Worm (Caenorhabditis elegans) whole organism, midembryonic: ENCODE data around the gene C05B5.17.

ENCODE experiments used
- T22C8.4 ChIP-seq: fragments of 200-800 bp; sonication (Bioruptor generic); IDR thresholded peaks from 2 replicates; pipeline ENCODE4 v1.3.6; 2022; ENCODE audit warnings: missing genetic modification characterization, missing compliant biosample characterization
- cog-1 ChIP-seq: sonication (generic microtip); optimal IDR thresholded peaks from 2 replicates; lab custom pipeline; 2016; ENCODE audit warnings: missing genetic modification characterization, missing compliant biosample characterization
- flt-1 ChIP-seq: fragments of 200-800 bp; sonication (Bioruptor generic); IDR thresholded peaks from 2 replicates; pipeline ENCODE4 v1.3.6; 2022; ENCODE audit warnings: missing genetic modification characterization, missing compliant biosample characterization
- klf-2 ChIP-seq: fragments of 200-800 bp; sonication (Bioruptor generic); conservative IDR thresholded peaks from 2 replicates; pipeline ENCODE4 v1.3.6; 2022; ENCODE audit warnings: missing genetic modification reagents, missing genetic modification characterization, missing compliant biosample characterization
- med-1 ChIP-seq: sonication (generic microtip); optimal IDR thresholded peaks from 2 replicates; lab custom pipeline; 2017; ENCODE audit warnings: missing genetic modification characterization, mild to moderate bottlenecking, missing compliant biosample characterization, antibody characterized with exemption, missing genetic modification reagents; ENCODE audit not compliant: insufficient read depth
- ref-1 ChIP-seq: fragments of 200-800 bp; sonication (Bioruptor generic); conservative IDR thresholded peaks from 2 replicates; pipeline ENCODE4 v1.3.6; 2022; ENCODE audit warnings: missing genetic modification reagents, missing genetic modification characterization, missing compliant biosample characterization
- tab-1 ChIP-seq: fragments of 200-800 bp; sonication (Bioruptor generic); IDR thresholded peaks from 2 replicates; pipeline ENCODE4 v1.3.6; 2022; ENCODE audit warnings: missing genetic modification characterization, missing compliant biosample characterization
- ztf-23 ChIP-seq: fragments of 200-800 bp; sonication (Bioruptor generic); IDR thresholded peaks from 2 replicates; pipeline ENCODE4 v1.3.6; 2022; ENCODE audit warnings: missing genetic modification reagents, missing genetic modification characterization, missing compliant biosample characterization

ce11 chrIII:9991324-9991723 lies 7.8 kb downstream of the C05B5.17 start:
- TF ChIP-seq cog-1 (tag; lab: Kevin White, UChicago): no peak
- TF ChIP-seq med-1 (GFP tag; lab: Kevin White, UChicago): no peak
- no peak for TF ChIP-seq ztf-23 (GFP tag; lab: Robert Waterston, UW)
- no peak for TF ChIP-seq ref-1 (GFP tag; lab: Robert Waterston, UW)
- no peak for TF ChIP-seq flt-1
- TF ChIP-seq T22C8.4: no peak
- TF ChIP-seq klf-2 (GFP tag; lab: Robert Waterston, UW): no peak
- no peak for TF ChIP-seq tab-1 (GFP tag; lab: Robert Waterston, UW)
